Worm (Caenorhabditis elegans): Measurements from ENCODE around the gene Y41C4A.9.

DNA sequence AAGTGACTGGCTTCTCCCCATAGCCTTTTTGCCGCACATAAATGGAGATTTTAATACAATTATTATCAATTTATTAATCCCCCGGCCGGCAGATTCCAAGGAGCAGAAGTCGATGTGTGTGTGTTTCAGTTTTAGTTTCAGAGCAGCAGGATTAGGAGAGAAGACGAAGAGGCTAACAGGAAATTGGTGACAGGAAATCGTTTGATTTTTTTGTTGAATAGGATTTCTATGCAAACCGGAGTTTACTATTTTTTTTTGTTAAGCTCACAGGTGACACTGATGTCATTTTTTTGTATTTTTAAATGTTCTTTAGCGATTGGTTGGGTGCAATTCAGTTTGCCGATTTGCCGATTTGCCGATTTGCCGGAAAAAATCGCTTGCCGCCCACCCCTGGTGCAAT, 37.9 kb downstream of the Y41C4A.9 start:
- TF ChIP-seq skn-1 (tag; optimal IDR thresholded peaks at IDR 0.05) = no peak
- no peak for TF ChIP-seq isw-1 (GFP tag; IDR thresholded peaks at IDR 0.05)
- TF ChIP-seq nhr-237 (tag; optimal IDR thresholded peaks at IDR 0.05) = no peak
- no peak for TF ChIP-seq mef-2 (tag; optimal IDR thresholded peaks at IDR 0.05)
